Worm (Caenorhabditis elegans) whole organism, dauer: ENCODE data around the gene T09A5.5.

Experiments
- unc-62 ChIP-seq: sonication (generic microtip); optimal IDR thresholded peaks from 2 replicates; lab custom pipeline; 2017; ENCODE audit warnings: missing biosample characterization, missing genetic modification reagents, missing genetic modification characterization

T09A5.5 gene

DNA sequence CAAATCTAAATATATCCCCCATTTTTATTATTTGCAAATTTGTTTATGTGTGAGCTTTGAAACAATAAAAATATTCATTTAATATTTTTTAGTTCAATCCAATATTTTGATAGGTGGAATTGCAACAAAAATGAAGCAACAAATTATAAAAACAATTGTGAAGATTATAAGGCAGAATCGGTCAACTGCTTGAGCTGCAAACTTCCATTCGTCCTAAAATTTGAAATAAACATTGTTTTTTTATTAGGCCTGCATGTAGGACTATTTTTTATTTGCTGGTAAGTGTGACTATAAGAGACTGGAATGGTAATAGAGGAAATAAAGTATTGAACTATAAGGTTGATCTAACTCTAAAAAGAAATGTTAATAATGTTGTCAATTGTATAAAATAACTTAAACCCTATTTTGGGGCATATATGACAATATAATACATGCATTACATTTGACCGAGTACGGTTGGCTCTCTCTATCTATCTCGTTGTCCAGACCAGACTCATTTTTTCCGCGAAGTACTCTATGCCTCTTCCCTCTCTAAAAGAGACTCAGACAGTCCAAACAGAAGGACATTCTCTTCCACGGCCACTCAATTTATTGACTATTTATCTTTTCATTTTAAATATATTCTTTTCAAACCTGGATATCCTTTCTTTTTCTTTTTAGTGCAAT lies 7.9 kb downstream of the T09A5.5 start, which contains the start of gene T09A5.4:
Gene T09A5.4 (plus strand): TSS at position 616 of the 666 bp plus-strand sequence.
- TF ChIP-seq unc-62 = no peak

DNA sequence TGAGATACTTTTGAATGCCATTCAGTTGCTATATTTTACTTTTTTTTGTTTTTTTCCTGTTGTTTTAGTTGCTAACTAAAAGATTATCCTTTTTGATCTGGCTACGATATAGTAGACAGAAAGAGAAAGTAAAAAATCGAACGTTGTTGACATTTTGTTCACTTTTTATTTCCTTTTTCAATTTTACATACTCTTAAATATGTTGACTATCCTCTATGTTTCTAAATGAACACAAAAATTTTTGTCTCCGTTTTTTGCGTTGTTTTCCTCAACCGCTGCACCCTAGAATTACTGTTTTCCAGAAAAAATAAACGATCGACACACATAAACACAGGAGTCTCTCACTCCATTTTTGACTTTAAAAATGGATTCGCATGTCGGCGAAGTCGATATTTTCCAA lies 11.5 kb downstream of the T09A5.5 start, which contains the start of gene klp-3:
Gene klp-3 (plus strand): TSS at position 301 of the 400 bp plus-strand sequence.
- no peak for TF ChIP-seq unc-62

ce11 chrII:7839703-7840102 lies 13.9 kb downstream of the T09A5.5 start:
- no peak for TF ChIP-seq unc-62

DNA sequence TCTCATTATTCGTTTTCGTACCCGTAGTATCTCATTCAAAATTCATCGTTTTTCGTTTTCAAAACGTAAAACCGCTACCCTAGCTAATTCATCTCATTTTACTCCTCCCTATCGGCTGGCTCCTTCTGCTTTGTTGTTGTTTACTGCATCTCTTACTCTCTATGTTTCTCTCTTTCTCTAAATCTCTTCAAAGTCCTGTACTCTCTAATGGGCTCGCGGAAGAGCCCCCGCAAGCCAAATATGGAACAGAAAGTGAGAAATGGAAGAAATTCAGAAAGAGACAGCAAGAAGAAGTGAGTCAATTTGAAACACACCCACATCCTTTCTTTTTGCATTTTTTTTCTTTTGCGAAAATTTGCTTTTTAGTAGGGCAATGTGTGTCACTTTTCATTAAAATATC lies 14.9 kb downstream of the T09A5.5 start:
- TF ChIP-seq unc-62 = no peak

ce11 chrII:7836613-7837226 lies 16.9 kb downstream of the T09A5.5 start:
- no peak for TF ChIP-seq unc-62

DNA sequence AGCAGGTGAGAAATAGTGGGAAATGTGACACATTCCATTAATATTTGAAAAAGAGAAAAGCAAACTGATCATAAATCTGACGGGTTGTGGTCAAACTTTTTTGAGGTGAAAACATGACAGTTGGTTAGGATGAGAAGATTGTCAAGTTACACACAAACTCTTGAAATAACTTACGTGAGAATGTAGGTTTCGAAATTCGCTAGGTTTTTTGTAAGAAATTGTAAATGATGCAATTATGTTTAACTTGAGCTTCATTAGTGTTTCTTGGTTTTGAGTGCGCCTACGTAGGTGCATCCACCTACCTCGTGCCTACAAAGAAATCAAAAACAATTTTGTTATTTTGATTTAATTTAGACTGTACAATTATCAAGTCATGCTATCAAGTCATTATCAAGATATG lies 18.3 kb downstream of the T09A5.5 start, which contains the start of gene cex-2:
Gene cex-2 (minus strand): TSS at position 101 of the 400 bp plus-strand sequence.
- no peak for TF ChIP-seq unc-62

DNA sequence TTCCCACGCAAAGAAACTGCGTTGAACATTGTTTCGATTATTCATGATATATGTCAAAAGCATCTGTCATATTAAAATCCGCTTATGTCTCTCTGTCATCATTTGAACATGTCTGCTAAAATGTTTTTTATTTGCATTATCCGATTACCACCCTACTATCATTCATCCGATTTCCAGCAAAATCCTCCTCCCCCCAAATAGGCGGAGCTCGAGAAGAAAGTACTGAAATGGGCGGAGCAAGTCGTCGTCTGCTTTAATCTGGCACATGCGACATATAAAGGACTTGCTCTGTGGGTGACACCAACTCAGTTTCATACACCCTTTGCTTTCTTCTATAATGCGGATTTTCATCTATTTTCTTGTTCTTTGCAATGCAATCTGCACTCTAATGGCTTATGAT lies 21.5 kb downstream of the T09A5.5 start, which contains the start of gene T09A5.14:
Gene T09A5.14 (plus strand): TSS at position 301 of the 400 bp plus-strand sequence.
- TF ChIP-seq unc-62 = no peak

DNA sequence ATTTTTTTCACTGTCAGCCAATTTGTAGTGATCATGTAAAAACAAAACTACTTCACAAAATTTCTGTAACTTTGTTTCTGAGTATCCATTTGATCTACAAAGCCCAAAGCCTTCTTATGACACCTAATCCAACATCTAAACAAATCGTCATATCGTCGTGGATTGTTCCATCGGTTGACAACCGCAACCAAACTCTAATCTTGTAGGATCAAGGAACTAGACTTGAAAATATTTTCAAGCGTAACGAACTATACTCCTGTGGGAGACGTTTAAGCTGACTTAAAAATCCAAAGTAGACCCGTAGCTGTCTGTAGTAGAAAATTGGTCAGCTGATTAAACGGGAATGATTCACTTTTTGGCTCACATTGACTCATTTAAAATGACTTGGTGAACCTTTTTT lies 24.0 kb downstream of the T09A5.5 start:
- TF ChIP-seq unc-62 = no peak

DNA sequence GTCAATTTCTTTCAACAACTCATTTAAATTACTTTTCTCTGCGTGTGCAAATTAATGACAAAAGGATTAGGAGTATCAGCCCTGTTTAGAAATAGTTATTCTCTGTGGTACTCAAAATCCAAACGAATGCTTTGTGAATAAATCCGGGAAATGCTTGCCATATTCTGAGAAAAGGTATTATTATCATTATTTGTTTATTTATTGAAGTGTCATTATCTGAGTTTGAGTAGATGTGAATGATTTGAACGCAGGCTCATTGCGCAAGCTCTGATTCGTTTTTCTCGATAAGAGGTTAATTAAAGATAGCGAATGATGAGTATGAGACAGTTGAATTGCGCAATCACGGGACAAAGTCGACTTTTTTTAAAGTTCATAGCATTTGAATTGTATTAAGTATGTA lies 25.7 kb downstream of the T09A5.5 start:
- TF ChIP-seq unc-62 = no peak

DNA sequence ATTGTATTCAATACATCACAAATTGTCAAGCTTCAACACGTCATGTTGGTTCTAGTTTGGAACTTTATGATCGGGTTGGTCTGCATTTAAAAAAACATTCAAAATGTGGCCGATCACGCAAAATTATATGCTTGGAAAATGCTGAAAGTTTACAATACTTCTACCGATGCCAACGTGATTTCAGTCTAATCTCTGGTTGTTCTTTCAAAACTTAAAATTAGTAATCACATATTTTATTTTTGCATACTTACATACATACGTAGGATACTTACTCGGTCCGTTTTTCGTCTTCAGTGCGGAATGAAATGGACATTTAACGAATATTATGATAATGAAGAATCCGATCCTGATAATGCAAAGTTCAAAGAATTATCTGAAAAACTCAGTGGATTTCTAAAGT lies 28.5 kb downstream of the T09A5.5 start, which contains the start of gene srw-62:
Gene srw-62 (plus strand): TSS at position 301 of the 400 bp plus-strand sequence.
- no peak for TF ChIP-seq unc-62

- TF ChIP-seq unc-62 = no peak
These were observed 31.1 kb downstream of the T09A5.5 start, which contains the start of gene irld-47 for ce11 chrII:7822454-7822853. Gene irld-47, minus strand, starts transcription at chrII:7822554.

ce11 chrII:7819359-7819758 lies 34.2 kb downstream of the T09A5.5 start:
- no peak for TF ChIP-seq unc-62

ce11 chrII:7817580-7817979 lies 36.0 kb downstream of the T09A5.5 start:
- TF ChIP-seq unc-62 = no peak

DNA sequence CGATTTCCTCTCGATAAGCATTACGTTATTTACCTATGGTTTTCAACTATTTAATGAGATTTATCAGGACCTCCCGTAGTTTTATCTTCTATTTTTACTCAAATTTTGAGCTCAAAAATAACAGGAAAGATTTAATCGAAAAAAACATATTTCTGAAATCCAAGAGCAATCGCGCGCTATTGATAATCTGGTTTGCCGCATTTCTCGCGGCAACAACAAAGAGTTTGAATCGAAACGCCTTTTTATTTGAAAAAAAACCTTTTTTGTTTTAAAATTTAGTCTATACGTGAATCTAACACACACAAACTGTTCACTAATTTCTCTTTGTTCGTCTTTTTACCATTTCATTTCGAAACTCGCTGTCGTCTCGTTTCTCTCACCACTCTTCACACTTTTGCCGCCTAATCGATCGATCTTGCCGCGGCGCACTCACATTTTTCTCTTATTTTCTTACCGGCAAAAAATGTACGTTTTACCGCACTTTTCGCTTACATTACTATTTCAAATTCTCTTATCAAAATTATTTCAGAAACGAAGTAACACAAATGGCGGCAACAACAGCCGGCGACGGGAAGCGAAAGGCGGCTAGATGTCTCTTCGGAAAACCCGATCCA lies 37.3 kb downstream of the T09A5.5 start, which contains the start of gene cki-2:
Gene cki-2 (plus strand): TSS at position 337 of the 614 bp plus-strand sequence.
- TF ChIP-seq unc-62 = no peak

- no peak for TF ChIP-seq unc-62
These were observed 38.2 kb downstream of the T09A5.5 start for ce11 chrII:7815406-7815805.

ce11 chrII:7814915-7815314 lies 38.7 kb downstream of the T09A5.5 start:
- TF ChIP-seq unc-62 = no peak

DNA sequence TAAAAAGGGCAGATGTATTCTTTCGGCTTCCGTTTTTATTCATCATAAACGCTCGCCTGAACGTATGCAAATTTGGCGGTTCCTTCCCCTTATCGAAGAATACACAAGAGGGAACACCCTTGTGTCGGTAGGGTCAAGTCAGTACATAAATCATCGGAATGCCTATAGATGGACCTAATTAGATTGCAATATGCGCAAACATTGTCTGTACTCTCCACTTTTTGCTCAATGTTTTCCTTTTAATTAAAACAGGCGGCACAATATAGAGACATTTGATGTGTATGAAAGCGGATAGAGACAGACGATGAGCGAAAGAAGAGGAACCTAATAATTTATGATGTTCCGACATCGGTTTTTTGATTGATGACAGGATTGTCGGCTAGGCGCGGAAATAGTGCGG lies 39.4 kb downstream of the T09A5.5 start:
- no peak for TF ChIP-seq unc-62
